Worm (Caenorhabditis elegans) whole organism, L4 larva: Measurements from ENCODE around the gene F45D3.4.
A peak's percentile ranks its signal among the peaks of the same experiment; 100 is the strongest.

Experiments used
- F10B5.3 ChIP-seq: sonication (generic microtip); optimal IDR thresholded peaks from 2 replicates; lab custom pipeline; 2016; ENCODE audit warnings: mild to moderate bottlenecking, missing genetic modification characterization, missing compliant biosample characterization
- F49E8.2 ChIP-seq: sonication (generic microtip); optimal IDR thresholded peaks from 2 replicates; lab custom pipeline; 2016; ENCODE audit warnings: missing compliant biosample characterization, mild to moderate bottlenecking, missing genetic modification characterization, borderline replicate concordance
- ama-1 ChIP-seq: fragments of 150-350 bp; optimal IDR thresholded peaks from 2 replicates; lab custom pipeline; 2014; ENCODE audit warnings: inconsistent platforms, mixed read lengths
- ceh-62 ChIP-seq: sonication (generic microtip); optimal IDR thresholded peaks from 2 replicates; lab custom pipeline; 2017; ENCODE audit warnings: missing biosample characterization, missing genetic modification characterization
- daf-16 ChIP-seq, 3 experiments: sonication (generic microtip); optimal IDR thresholded peaks; 2 replicates each; lab custom pipeline; 2016 to 2017; ENCODE audit warnings: missing genetic modification characterization in 3 of 3, missing genetic modification reagents in 3 of 3, mild to moderate bottlenecking in 2 of 3, missing compliant biosample characterization in 2 of 3, missing biosample characterization in 1 of 3, moderate library complexity in 1 of 3
- daf-19 ChIP-seq: fragments of 200-800 bp; sonication (Bioruptor generic); conservative IDR thresholded peaks from 2 replicates; pipeline ENCODE4 v1.3.6; 2022; ENCODE audit warnings: missing genetic modification characterization, missing compliant biosample characterization
- dmd-6 ChIP-seq: fragments of 200-800 bp; sonication (Bioruptor generic); IDR thresholded peaks from 2 replicates; pipeline ENCODE4 v1.3.6; 2022; ENCODE audit warnings: missing genetic modification reagents, missing genetic modification characterization, missing compliant biosample characterization
- dmd-8 ChIP-seq: fragments of 200-800 bp; sonication (Bioruptor generic); IDR thresholded peaks from 2 replicates; pipeline ENCODE4 v1.3.6; 2022; ENCODE audit warnings: missing genetic modification characterization, missing compliant biosample characterization
- dpl-1 ChIP-seq: fragments of 150-350 bp; optimal IDR thresholded peaks from 2 replicates; lab custom pipeline; 2014; ENCODE audit warnings: missing biosample characterization, missing genetic modification reagents, missing genetic modification characterization
- duxl-1 ChIP-seq: sonication (generic microtip); optimal IDR thresholded peaks from 2 replicates; lab custom pipeline; 2016; ENCODE audit warnings: mild to moderate bottlenecking, missing genetic modification characterization, moderate library complexity, missing compliant biosample characterization; ENCODE audit not compliant: poor library complexity
- dve-1 ChIP-seq: sonication (generic microtip); optimal IDR thresholded peaks from 2 replicates; lab custom pipeline; 2017; ENCODE audit warnings: antibody characterized with exemption, mild to moderate bottlenecking, missing genetic modification characterization, missing compliant biosample characterization; ENCODE audit not compliant: insufficient read depth
- egl-27 ChIP-seq: sonication (generic microtip); optimal IDR thresholded peaks from 3 replicates; lab custom pipeline; 2017; ENCODE audit warnings: missing biosample characterization, missing genetic modification reagents, missing genetic modification characterization
- egl-43 ChIP-seq: fragments of 200-800 bp; sonication (Bioruptor generic); IDR thresholded peaks from 2 replicates; pipeline ENCODE4 v1.3.6; 2022; ENCODE audit warnings: missing genetic modification reagents, missing genetic modification characterization, missing compliant biosample characterization
- gei-8 ChIP-seq: fragments of 200-800 bp; sonication (Bioruptor generic); optimal IDR thresholded peaks from 2 replicates; lab custom pipeline; 2018; ENCODE audit warnings: mild to moderate bottlenecking, missing genetic modification characterization, missing compliant biosample characterization
- hlh-11 ChIP-seq: fragments of 200-800 bp; sonication (Bioruptor generic); optimal IDR thresholded peaks from 2 replicates; lab custom pipeline; 2018; ENCODE audit warnings: mild to moderate bottlenecking, missing genetic modification characterization, missing compliant biosample characterization
- jun-1 ChIP-seq: fragments of 150-350 bp; optimal IDR thresholded peaks from 2 replicates; lab custom pipeline; 2014; ENCODE audit warnings: missing biosample characterization, missing genetic modification reagents, missing genetic modification characterization
- lim-7 ChIP-seq: fragments of 200-800 bp; sonication (Bioruptor generic); IDR thresholded peaks from 2 replicates; pipeline ENCODE4 v1.3.6; 2022; ENCODE audit warnings: missing genetic modification characterization, missing compliant biosample characterization
- lin-1 ChIP-seq: fragments of 200-800 bp; sonication (Bioruptor generic); IDR thresholded peaks from 2 replicates; pipeline ENCODE4 v1.3.6; 2022; ENCODE audit warnings: missing genetic modification reagents, missing genetic modification characterization, missing compliant biosample characterization
- lin-13 ChIP-seq: fragments of 150-350 bp; optimal IDR thresholded peaks from 2 replicates; lab custom pipeline; 2014; ENCODE audit warnings: missing biosample characterization, missing genetic modification reagents, missing genetic modification characterization
- lin-39 ChIP-seq: fragments of 150-350 bp; optimal IDR thresholded peaks from 2 replicates; lab custom pipeline; 2014; ENCODE audit warnings: missing biosample characterization, missing genetic modification reagents, missing genetic modification characterization
- lsy-2 ChIP-seq, 2 experiments: fragments of 150-350 bp in 1 of 2; sonication (generic microtip) in 1 of 2; optimal IDR thresholded peaks; 2 replicates each; lab custom pipeline; 2014 to 2017; ENCODE audit warnings: missing biosample characterization in 2 of 2, missing genetic modification characterization in 2 of 2
- mep-1 ChIP-seq: fragments of 150-350 bp; sonication (generic microtip); optimal IDR thresholded peaks from 3 replicates; lab custom pipeline; 2014; ENCODE audit warnings: missing biosample characterization, missing genetic modification characterization
- mes-2 ChIP-seq: sonication (generic microtip); optimal IDR thresholded peaks from 2 replicates; lab custom pipeline; 2016; ENCODE audit warnings: missing genotype, mild to moderate bottlenecking, missing genetic modification characterization, missing compliant biosample characterization; ENCODE audit not compliant: poor library complexity, severe bottlenecking
- mxl-3 ChIP-seq: fragments of 200-800 bp; sonication (Bioruptor generic); optimal IDR thresholded peaks from 2 replicates; lab custom pipeline; 2018; ENCODE audit warnings: mild to moderate bottlenecking, missing genetic modification characterization, missing compliant biosample characterization
- nhr-10 ChIP-seq: fragments of 150-350 bp; optimal IDR thresholded peaks from 2 replicates; lab custom pipeline; 2014; ENCODE audit warnings: missing biosample characterization, missing genetic modification characterization
- nhr-102 ChIP-seq: sonication (generic microtip); optimal IDR thresholded peaks from 2 replicates; lab custom pipeline; 2016; ENCODE audit warnings: mild to moderate bottlenecking, missing genetic modification characterization, moderate library complexity, missing compliant biosample characterization
- nhr-11 ChIP-seq: fragments of 150-350 bp; optimal IDR thresholded peaks from 2 replicates; lab custom pipeline; 2014; ENCODE audit warnings: missing biosample characterization, missing genetic modification characterization
- nhr-111 ChIP-seq: fragments of 200-800 bp; sonication (Bioruptor generic); optimal IDR thresholded peaks from 2 replicates; lab custom pipeline; 2018; ENCODE audit warnings: mild to moderate bottlenecking, missing genetic modification characterization, missing compliant biosample characterization
- nhr-25 ChIP-seq: sonication (generic microtip); optimal IDR thresholded peaks from 2 replicates; lab custom pipeline; 2017; ENCODE audit warnings: missing genetic modification characterization, mild to moderate bottlenecking, missing compliant biosample characterization, antibody characterized with exemption, moderate library complexity, borderline replicate concordance; ENCODE audit not compliant: insufficient read depth
- nhr-41 ChIP-seq: fragments of 200-800 bp; sonication (Bioruptor generic); IDR thresholded peaks from 2 replicates; pipeline ENCODE4 v1.3.6; 2022; ENCODE audit warnings: missing genetic modification reagents, missing genetic modification characterization, missing compliant biosample characterization
- nhr-48 ChIP-seq: sonication (generic microtip); optimal IDR thresholded peaks from 2 replicates; lab custom pipeline; 2016; ENCODE audit warnings: mild to moderate bottlenecking, missing genetic modification characterization, missing compliant biosample characterization
- nhr-6 ChIP-seq: fragments of 150-350 bp; optimal IDR thresholded peaks from 2 replicates; lab custom pipeline; 2014; ENCODE audit warnings: missing biosample characterization, missing genetic modification characterization
- nhr-77 ChIP-seq: fragments of 150-350 bp; optimal IDR thresholded peaks from 2 replicates; lab custom pipeline; 2014; ENCODE audit warnings: missing biosample characterization, missing genetic modification characterization
- pha-4 ChIP-seq, 2 experiments: fragments of 150-350 bp in 1 of 2; fragments of 200-800 bp in 1 of 2; sonication (Bioruptor generic) in 1 of 2; IDR thresholded peaks in 1 of 2; optimal IDR thresholded peaks in 1 of 2; 2 replicates each; pipeline versions ENCODE4 v1.3.6 to Lab custom; 2014 to 2022; ENCODE audit warnings: missing genetic modification characterization in 2 of 2, missing genetic modification reagents in 2 of 2, missing biosample characterization in 1 of 2, missing compliant biosample characterization in 1 of 2
- php-3 ChIP-seq: fragments of 200-800 bp; sonication (Bioruptor generic); IDR thresholded peaks from 2 replicates; pipeline ENCODE4 v1.3.6; 2022; ENCODE audit warnings: missing genetic modification reagents, missing genetic modification characterization, missing compliant biosample characterization
- pqm-1 ChIP-seq: sonication (generic microtip); optimal IDR thresholded peaks from 2 replicates; lab custom pipeline; 2017; ENCODE audit warnings: missing biosample characterization, missing genetic modification characterization
- spr-1 ChIP-seq: sonication (generic microtip); optimal IDR thresholded peaks from 2 replicates; lab custom pipeline; 2016; ENCODE audit warnings: mild to moderate bottlenecking, missing genetic modification characterization, missing compliant biosample characterization
- tag-97 ChIP-seq: fragments of 200-800 bp; sonication (Bioruptor generic); IDR thresholded peaks from 2 replicates; pipeline ENCODE4 v1.3.6; 2022; ENCODE audit warnings: missing genetic modification characterization, missing compliant biosample characterization
- unc-130 ChIP-seq: sonication (generic microtip); optimal IDR thresholded peaks from 2 replicates; lab custom pipeline; 2016; ENCODE audit warnings: missing genetic modification reagents, missing genetic modification characterization, missing compliant biosample characterization
- unc-62 ChIP-seq, 3 experiments: fragments of 150-350 bp in 1 of 3; sonication (generic microtip); optimal IDR thresholded peaks in 2 of 3; peaks in 1 of 3; 1 replicate in 1 of 3; 2 replicates in 2 of 3; lab custom pipeline; 2014 to 2017; ENCODE audit warnings: missing biosample characterization in 3 of 3, missing genetic modification characterization in 3 of 3, missing genetic modification reagents in 3 of 3, missing genotype in 1 of 3

Gene F45D3.4

DNA sequence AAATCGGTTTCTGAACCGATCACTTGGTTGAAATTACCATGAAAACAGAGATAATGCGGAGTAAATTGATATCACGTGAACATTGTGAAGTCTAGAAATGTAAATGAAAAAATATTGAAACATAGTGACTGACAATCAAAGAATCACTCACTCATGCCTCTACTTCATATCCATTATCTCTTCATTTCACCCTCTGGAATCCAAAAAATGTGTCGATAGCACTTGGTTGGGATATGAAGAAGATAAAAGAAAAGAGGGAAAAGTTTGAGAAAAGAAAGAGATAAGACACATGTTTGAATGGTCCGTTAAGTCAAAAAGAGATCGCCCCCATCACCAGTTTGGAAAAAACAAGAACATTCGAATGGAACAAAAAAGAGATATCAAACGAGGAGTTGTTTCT lies 35.2 kb downstream of the F45D3.4 start:
- TF ChIP-seq unc-62 (GFP tag; optimal IDR thresholded peaks at IDR 0.05 in 1 of 2; lab: Kevin White, UChicago): peak in 1 of 2 experiments; percentile 78
- TF ChIP-seq unc-62 (tag; optimal IDR thresholded peaks at IDR 0.05; lab: Kevin White, UChicago): no peak
- peak in 1 of 2 experiments; percentile 14 for TF ChIP-seq daf-16 (GFP tag; optimal IDR thresholded peaks at IDR 0.05; lab: Kevin White, UChicago)
- TF ChIP-seq daf-16 (tag; optimal IDR thresholded peaks at IDR 0.05; lab: Kevin White, UChicago): no peak
- peak; percentile 38 for TF ChIP-seq nhr-11 (tag; lab: Kevin White, UChicago)
- peak; percentile 7 for TF ChIP-seq hlh-11 (tag; lab: Kevin White, UChicago)
- no peak for TF ChIP-seq tag-97 (GFP tag; lab: Robert Waterston, UW)

DNA sequence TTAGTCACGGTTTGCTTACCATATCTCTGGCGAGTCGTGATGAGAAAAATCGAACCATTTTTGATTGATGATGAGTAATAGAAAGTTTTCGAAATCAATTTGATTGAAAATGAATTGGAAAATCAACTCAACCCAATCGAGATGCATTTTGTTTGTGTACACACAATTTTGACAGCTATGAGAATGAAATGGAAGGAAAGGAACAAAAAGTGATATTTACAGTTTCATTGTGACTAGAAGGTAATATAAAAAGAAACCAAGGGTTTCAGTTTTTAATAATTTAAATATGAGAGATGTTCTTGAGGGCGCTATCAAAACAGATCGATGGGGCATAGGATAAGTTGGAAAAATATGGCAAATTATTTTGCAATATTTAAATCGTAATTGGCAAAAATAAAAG lies 35.8 kb downstream of the F45D3.4 start, which contains the start of gene cal-1:
cal-1 (minus strand) TSS at position 101 of the 400 bp plus-strand sequence.
- TF ChIP-seq nhr-10 (tag; lab: Kevin White, UChicago): no peak
- TF ChIP-seq lin-1: no peak
- TF ChIP-seq dve-1 (tag; lab: Kevin White, UChicago): no peak
- TF ChIP-seq ceh-62 (tag; lab: Kevin White, UChicago): no peak
- TF ChIP-seq lin-39 (tag; lab: Kevin White, UChicago): no peak
- no peak for TF ChIP-seq unc-130 (GFP tag; lab: Kevin White, UChicago)
- TF ChIP-seq dmd-8 (GFP tag; lab: Robert Waterston, UW): no peak
- TF ChIP-seq F10B5.3 (tag; lab: Kevin White, UChicago): no peak
- TF ChIP-seq unc-62 (GFP tag; optimal IDR thresholded peaks at IDR 0.05 in 1 of 2; lab: Kevin White, UChicago): no peak
- no peak for TF ChIP-seq unc-62 (tag; optimal IDR thresholded peaks at IDR 0.05; lab: Kevin White, UChicago)
- TF ChIP-seq gei-8: no peak
- TF ChIP-seq php-3 (GFP tag; lab: Robert Waterston, UW): no peak
- TF ChIP-seq lin-13: no peak
- TF ChIP-seq nhr-11 (tag; lab: Kevin White, UChicago): no peak
- no peak for TF ChIP-seq mxl-3
- TF ChIP-seq jun-1 (tag; lab: Kevin White, UChicago): no peak
- TF ChIP-seq daf-16 (GFP tag; optimal IDR thresholded peaks at IDR 0.05; lab: Kevin White, UChicago): no peak
- TF ChIP-seq daf-16 (tag; optimal IDR thresholded peaks at IDR 0.05; lab: Kevin White, UChicago): no peak
- no peak for TF ChIP-seq duxl-1 (tag; lab: Kevin White, UChicago)
- TF ChIP-seq daf-19: no peak
- no peak for TF ChIP-seq egl-27

- TF ChIP-seq nhr-11 (tag; lab: Kevin White, UChicago) (peak; percentile 12), mes-2 (tag; lab: Kevin White, UChicago) (peak; percentile 37), pqm-1 (tag; lab: Kevin White, UChicago) (peak; percentile 51), dve-1 (tag; lab: Kevin White, UChicago) (peak; percentile 7), dpl-1 (GFP tag; lab: Kevin White, UChicago) (no peak), hlh-11 (tag; lab: Kevin White, UChicago) (peak; percentile 33), daf-16 (GFP tag; optimal IDR thresholded peaks at IDR 0.05; lab: Kevin White, UChicago) (no peak), daf-16 (tag; optimal IDR thresholded peaks at IDR 0.05; lab: Kevin White, UChicago) (peak; percentile 19), nhr-6 (tag; lab: Kevin White, UChicago) (peak; percentile 36), dmd-6 (peak; percentile 25; the same call in 1 of the 2 replicates), mxl-3 (no peak)
These were observed 39.1 kb downstream of the F45D3.4 start for ce11 chrV:12513900-12514299.

ce11 chrV:12512773-12513172 lies 40.2 kb downstream of the F45D3.4 start, which contains the start of the genes T28H10.2 and lgmn-1:
T28H10.2 (minus strand) TSS chrV:12512949.
lgmn-1 (plus strand) TSS chrV:12513056.
- no peak for TF ChIP-seq nhr-25 (tag; lab: Kevin White, UChicago)
- TF ChIP-seq spr-1 (tag; lab: Kevin White, UChicago): no peak
- peak; percentile 84 for TF ChIP-seq hlh-11 (tag; lab: Kevin White, UChicago)
- TF ChIP-seq nhr-48 (tag; lab: Kevin White, UChicago): peak; percentile 17
- TF ChIP-seq egl-43: no peak
- TF ChIP-seq nhr-102: peak; percentile 11
- TF ChIP-seq pha-4 (GFP tag; IDR thresholded peaks at IDR 0.05; lab: Robert Waterston, UW): no peak
- no peak for TF ChIP-seq pha-4 (tag; optimal IDR thresholded peaks at IDR 0.05; lab: Kevin White, UChicago)
- peak in 1 of 2 experiments; percentile 20 for TF ChIP-seq lsy-2 (tag; optimal IDR thresholded peaks at IDR 0.05; lab: Kevin White, UChicago)
- 0 out of 2 replicates have a peak, but pooled peaks have one; percentile 28 for TF ChIP-seq php-3 (GFP tag; lab: Robert Waterston, UW)
- peak; percentile 78 for TF ChIP-seq dmd-6
- TF ChIP-seq nhr-41 (GFP tag; lab: Robert Waterston, UW): no peak
- no peak for TF ChIP-seq lim-7 (GFP tag; lab: Robert Waterston, UW)
- peak in 1 of 2 experiments; percentile 31 for TF ChIP-seq daf-16 (GFP tag; optimal IDR thresholded peaks at IDR 0.05; lab: Kevin White, UChicago)
- peak; percentile 91 for TF ChIP-seq daf-16 (tag; optimal IDR thresholded peaks at IDR 0.05; lab: Kevin White, UChicago)
- no peak for TF ChIP-seq nhr-111 (GFP tag; lab: Kevin White, UChicago)
- no peak for TF ChIP-seq lin-1
- TF ChIP-seq nhr-77: peak; percentile 69
- no peak for TF ChIP-seq ama-1 (lab: Kevin White, UChicago)
- no peak for TF ChIP-seq lin-13
- TF ChIP-seq pqm-1 (tag; lab: Kevin White, UChicago): peak; percentile 94
- TF ChIP-seq mep-1 (tag; lab: Kevin White, UChicago): peak; percentile 21
- TF ChIP-seq F49E8.2 (tag; lab: Kevin White, UChicago): no peak
